Worm (Caenorhabditis elegans): Measurements from ENCODE around the gene pgl-1.

Gene pgl-1

DNA sequence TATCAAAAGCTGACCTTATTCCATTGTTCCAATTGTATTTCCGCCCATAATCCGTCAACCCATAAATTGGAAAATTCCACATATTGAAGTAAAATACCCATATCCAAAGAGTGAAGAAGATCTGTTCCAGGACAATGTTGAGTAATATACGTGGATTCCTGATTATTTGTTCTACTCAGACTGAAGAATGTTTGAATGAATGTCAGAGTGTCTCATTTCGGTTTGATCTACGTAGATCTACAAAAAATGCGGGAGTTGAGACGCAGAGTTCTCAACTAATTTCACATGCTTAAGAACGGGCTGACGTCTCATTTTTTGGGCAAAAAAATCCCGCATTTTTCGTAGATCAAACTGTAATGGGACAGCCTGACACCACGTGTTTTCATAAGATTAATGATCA, 4.7 kb downstream of the pgl-1 start, which contains the start of gene nhr-249:
Gene nhr-249 (minus strand): TSS at position 101 of the 400 bp plus-strand sequence.
- no peak for TF ChIP-seq lin-15B (tag; optimal IDR thresholded peaks at IDR 0.05)
- TF ChIP-seq hlh-30 (tag; optimal IDR thresholded peaks at IDR 0.05; ENCODE audit: insufficient read depth): no peak
- no peak for TF ChIP-seq egl-27 (tag; optimal IDR thresholded peaks at IDR 0.05)
- no peak for TF ChIP-seq lin-39 (tag; optimal IDR thresholded peaks at IDR 0.05)

ce11 chrIV:6971213-6971612, 5.9 kb downstream of the pgl-1 start, which contains the start of gene ZK381.62:
TSS of gene ZK381.62 (minus strand) at chrIV:6971313.
- TF ChIP-seq aha-1 (tag) (peak; percentile 33), nhr-28 (tag; optimal IDR thresholded peaks at IDR 0.05) (no peak)

- TF ChIP-seq hlh-30 (tag; optimal IDR thresholded peaks at IDR 0.05; ENCODE audit: insufficient read depth): no peak
Observed at ce11 chrIV:6970271-6970670, 6.8 kb downstream of the pgl-1 start, which contains the start of gene ZK381.8. TSS of gene ZK381.8 (minus strand) at chrIV:6970371.

DNA sequence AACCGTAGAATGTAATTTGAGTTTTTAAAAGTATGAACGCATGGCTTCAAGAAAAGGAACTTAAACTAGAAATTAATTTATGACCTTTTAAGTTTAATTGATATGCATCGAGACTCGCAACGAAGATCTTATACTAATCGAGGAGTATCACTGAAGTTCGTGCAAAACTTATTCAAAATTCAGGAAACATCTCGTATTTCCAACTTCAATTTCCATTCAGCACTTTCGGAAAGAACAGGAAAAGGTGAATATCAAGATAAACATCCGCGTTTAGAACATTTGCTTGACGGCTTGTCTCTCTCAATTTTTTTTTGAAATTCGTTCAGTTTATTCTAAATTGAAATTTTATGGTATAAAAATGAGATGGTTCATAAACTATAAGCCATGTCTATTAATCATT, 11.9 kb downstream of the pgl-1 start, which contains the start of gene ZK381.2:
Gene ZK381.2 (plus strand): TSS at position 301 of the 400 bp plus-strand sequence.
- no peak for TF ChIP-seq ama-1 (optimal IDR thresholded peaks at IDR 0.05)

ce11 chrIV:6964508-6964907, 12.6 kb downstream of the pgl-1 start, which contains the start of gene B0478.3:
TSS of gene B0478.3 (minus strand) at chrIV:6964608.
- TF ChIP-seq nhr-41 (GFP tag; IDR thresholded peaks at IDR 0.05): no peak

DNA sequence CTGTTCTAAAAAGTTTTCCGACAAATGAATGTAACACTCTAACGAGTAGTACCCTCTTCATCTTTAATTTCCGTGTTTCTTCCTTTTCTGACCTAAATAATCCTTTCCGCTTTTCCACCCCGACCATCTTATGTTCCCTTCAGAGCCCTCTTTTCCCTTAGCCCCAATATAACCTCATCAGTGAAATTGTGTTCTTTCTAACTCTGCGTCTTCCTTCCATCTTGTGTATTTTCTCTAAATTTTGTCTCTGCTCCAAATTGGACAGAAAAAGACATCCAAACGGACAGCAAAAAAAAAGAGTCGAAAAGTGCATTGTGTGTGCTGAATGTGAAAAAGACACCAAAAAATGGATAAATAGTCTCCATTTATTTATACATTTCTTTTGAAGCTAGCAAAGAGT, 17.6 kb downstream of the pgl-1 start:
- no peak for TF ChIP-seq snpc-4 (tag; optimal IDR thresholded peaks at IDR 0.05)
- no peak for TF ChIP-seq cey-2 (tag; optimal IDR thresholded peaks at IDR 0.05; ENCODE audit: borderline replicate concordance, insufficient read depth)
- TF ChIP-seq snpc-1.2 (GFP tag; IDR thresholded peaks at IDR 0.05): no peak
- TF ChIP-seq lin-15B (tag; optimal IDR thresholded peaks at IDR 0.05): no peak
- peak in 1 of 2 experiments; percentile 9 for TF ChIP-seq lsy-2 (tag; optimal IDR thresholded peaks at IDR 0.05)
- no peak for TF ChIP-seq hif-1 (tag; optimal IDR thresholded peaks at IDR 0.05)
- no peak for TF ChIP-seq nhr-28 (tag; optimal IDR thresholded peaks at IDR 0.05)
- TF ChIP-seq ztf-7 (tag; optimal IDR thresholded peaks at IDR 0.05): no peak
- no peak for TF ChIP-seq pqm-1 (tag; optimal IDR thresholded peaks at IDR 0.05)
- TF ChIP-seq nhr-237 (tag; optimal IDR thresholded peaks at IDR 0.05): no peak
- no peak for TF ChIP-seq ZK337.2 (GFP tag; IDR thresholded peaks at IDR 0.05)
- no peak for TF ChIP-seq mes-2 (tag; optimal IDR thresholded peaks at IDR 0.05; ENCODE audit: poor library complexity, severe bottlenecking)
- TF ChIP-seq egl-43 (GFP tag; IDR thresholded peaks at IDR 0.05): no peak
- no peak for TF ChIP-seq rbr-2 (tag; optimal IDR thresholded peaks at IDR 0.05)
- TF ChIP-seq egl-27 (tag; optimal IDR thresholded peaks at IDR 0.05): no peak
- TF ChIP-seq ctbp-1 (GFP tag; IDR thresholded peaks at IDR 0.05): 0 out of 2 replicates have a peak, but pooled peaks have one; percentile 29
- TF ChIP-seq duxl-1 (tag; optimal IDR thresholded peaks at IDR 0.05; ENCODE audit: poor library complexity): no peak

- TF ChIP-seq spr-1 (tag; optimal IDR thresholded peaks at IDR 0.05) (no peak), dmd-6 (GFP tag; IDR thresholded peaks at IDR 0.05) (no peak), ctbp-1 (GFP tag; IDR thresholded peaks at IDR 0.05) (0 out of 2 replicates have a peak, but pooled peaks have one; percentile 7), lsy-2 (tag; optimal IDR thresholded peaks at IDR 0.05) (peak; percentile 8 to 57), unc-62 (GFP tag; optimal IDR thresholded peaks at IDR 0.05 in 1 of 2) (peak in 1 of 2 experiments; percentile 98), unc-62 (tag; optimal IDR thresholded peaks at IDR 0.05) (no peak), aha-1 (tag) (no peak), hmg-1.1 (GFP tag; IDR thresholded peaks at IDR 0.05) (peak; percentile 54; the same call in 1 of the 2 replicates), pqm-1 (tag; optimal IDR thresholded peaks at IDR 0.05) (no peak), rbr-2 (tag; optimal IDR thresholded peaks at IDR 0.05) (peak; percentile 43), nhr-237 (tag; optimal IDR thresholded peaks at IDR 0.05) (no peak), ceh-20 (GFP tag; IDR thresholded peaks at IDR 0.05) (peak; percentile 64; the same call in 1 of the 2 replicates), skn-1 (tag; optimal IDR thresholded peaks at IDR 0.05) (no peak), ceh-28 (tag; optimal IDR thresholded peaks at IDR 0.05) (peak; percentile 54), hlh-30 (tag; optimal IDR thresholded peaks at IDR 0.05; ENCODE audit: insufficient read depth) (peak; percentile 43), madf-9 (GFP tag; conservative IDR thresholded peaks at IDR 0.05) (no peak), fos-1 (tag; optimal IDR thresholded peaks at IDR 0.05) (no peak), mep-1 (tag; optimal IDR thresholded peaks at IDR 0.05) (peak; percentile 38), zfp-2 (tag; optimal IDR thresholded peaks at IDR 0.05) (no peak)
Observed at ce11 chrIV:6958696-6959095, 18.4 kb downstream of the pgl-1 start.
